Worm (Caenorhabditis elegans) whole organism, L4 larva: ENCODE measurements around the gene srg-33.

Experiments
- R02D3.7 ChIP-seq: fragments of 150-350 bp; sonication (generic microtip); optimal IDR thresholded peaks from 3 replicates; lab custom pipeline; 2014; ENCODE audit warnings: missing biosample characterization, missing genetic modification characterization
- nhr-10 ChIP-seq: fragments of 150-350 bp; optimal IDR thresholded peaks from 2 replicates; lab custom pipeline; 2014; ENCODE audit warnings: missing biosample characterization, missing genetic modification characterization
- nhr-237 ChIP-seq: sonication (generic microtip); optimal IDR thresholded peaks from 2 replicates; lab custom pipeline; 2017; ENCODE audit warnings: missing biosample characterization, missing genetic modification characterization
- snpc-4 ChIP-seq: fragments of 150-350 bp; optimal IDR thresholded peaks from 2 replicates; lab custom pipeline; 2014; ENCODE audit warnings: missing biosample characterization, missing genetic modification characterization
- unc-39 ChIP-seq: sonication (generic microtip); optimal IDR thresholded peaks from 2 replicates; lab custom pipeline; 2017; ENCODE audit warnings: missing biosample characterization, missing genetic modification characterization

ce11 chrV:8263941-8264340 lies 27.9 kb upstream of the srg-33 start, which contains the start of gene C16D9.9:
- TF ChIP-seq nhr-237 (tag; lab: Kevin White, UChicago) (no peak), snpc-4 (tag; lab: Kevin White, UChicago) (no peak), nhr-10 (tag; lab: Kevin White, UChicago) (no peak), unc-39 (tag; lab: Kevin White, UChicago) (no peak), R02D3.7 (tag; lab: Kevin White, UChicago) (no peak)
